Worm (Caenorhabditis elegans): ENCODE results near the gene clc-21.
"Not testable (repeated sequence)": the region's sequence is repeated elsewhere in the genome, so short reads cannot be mapped to it uniquely, and the experiment has no call there.

Gene clc-21

DNA sequence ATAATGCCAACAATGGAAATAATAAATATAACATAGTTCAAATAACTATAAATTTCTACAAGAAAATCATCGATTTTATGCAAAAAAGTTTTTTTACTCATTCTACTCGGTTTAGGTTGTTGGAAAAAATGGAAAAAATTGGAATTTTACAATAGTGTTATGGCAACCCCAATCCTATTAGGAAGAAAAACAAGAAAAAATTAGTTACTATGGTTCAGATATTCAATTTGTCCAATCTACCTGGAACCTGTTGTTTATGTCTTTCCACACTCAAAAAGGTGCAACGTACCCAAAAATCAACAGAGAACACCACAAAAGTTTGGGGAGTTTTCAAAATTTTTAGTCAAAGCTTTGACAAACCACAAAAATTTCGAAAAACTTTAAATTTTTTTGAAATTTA is 13.1 kb downstream of the clc-21 start, which contains the start of gene T27C5.10:
Gene T27C5.10 (minus strand): TSS at position 101 of the 400 bp plus-strand sequence.
- no peak for TF ChIP-seq ceh-36 (tag; optimal IDR thresholded peaks at IDR 0.05)
- no peak for TF ChIP-seq tra-4 (tag; optimal IDR thresholded peaks at IDR 0.05)
- no peak for TF ChIP-seq tbx-11 (GFP tag; IDR thresholded peaks at IDR 0.05)
- TF ChIP-seq flt-1 (GFP tag; IDR thresholded peaks at IDR 0.05): no peak
- no peak for TF ChIP-seq ceh-13 (GFP tag; optimal IDR thresholded peaks at IDR 0.05)
- no peak for TF ChIP-seq hmg-4 (GFP tag; optimal IDR thresholded peaks at IDR 0.05)
- no peak for TF ChIP-seq hmbx-1 (tag; optimal IDR thresholded peaks at IDR 0.05)
- no peak for TF ChIP-seq B0310.2 (tag; optimal IDR thresholded peaks at IDR 0.05)
- no peak for TF ChIP-seq sea-1 (GFP tag; conservative IDR thresholded peaks at IDR 0.05)
- no peak for TF ChIP-seq scrt-1 (GFP tag; IDR thresholded peaks at IDR 0.05)
- TF ChIP-seq ama-1 (optimal IDR thresholded peaks at IDR 0.05): no peak
- no peak for TF ChIP-seq F13C5.2 (tag; optimal IDR thresholded peaks at IDR 0.05)
- TF ChIP-seq tbx-37 (GFP tag; conservative IDR thresholded peaks at IDR 0.05): no peak
- no peak for TF ChIP-seq aly-1 (tag; optimal IDR thresholded peaks at IDR 0.05)
- TF ChIP-seq hnd-1 (tag; optimal IDR thresholded peaks at IDR 0.05): no peak

DNA sequence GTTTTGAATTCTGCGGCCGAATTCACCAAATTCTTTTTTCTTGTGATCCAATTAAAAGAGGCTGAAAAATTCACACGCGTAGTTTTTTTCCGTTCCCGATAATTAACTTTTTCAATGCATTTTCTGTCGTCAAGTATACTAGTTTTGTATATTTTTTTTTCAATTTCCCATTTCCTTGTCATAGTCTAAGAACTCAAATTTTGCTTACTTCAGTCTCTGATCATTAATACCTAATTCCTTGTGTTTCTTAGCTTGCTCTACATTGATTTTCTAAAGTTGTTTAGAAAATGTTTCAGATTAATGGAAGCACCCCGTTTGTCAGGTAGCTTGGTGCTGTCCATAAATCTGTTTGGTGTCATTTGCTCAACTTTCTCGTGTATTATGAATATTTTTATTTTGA is 14.0 kb downstream of the clc-21 start, which contains the start of gene srbc-27:
Gene srbc-27 (plus strand): TSS at position 301 of the 400 bp plus-strand sequence.
- no peak for TF ChIP-seq sea-1 (GFP tag; conservative IDR thresholded peaks at IDR 0.05)
- TF ChIP-seq tra-4 (tag; optimal IDR thresholded peaks at IDR 0.05): no peak
- no peak for TF ChIP-seq hnd-1 (tag; optimal IDR thresholded peaks at IDR 0.05)
- TF ChIP-seq aly-1 (tag; optimal IDR thresholded peaks at IDR 0.05): no peak
- no peak for TF ChIP-seq ama-1 (optimal IDR thresholded peaks at IDR 0.05)
- TF ChIP-seq tbx-11 (GFP tag; IDR thresholded peaks at IDR 0.05): no peak
- no peak for TF ChIP-seq hmbx-1 (tag; optimal IDR thresholded peaks at IDR 0.05)
- no peak for TF ChIP-seq B0310.2 (tag; optimal IDR thresholded peaks at IDR 0.05)
- TF ChIP-seq tbx-37 (GFP tag; conservative IDR thresholded peaks at IDR 0.05): no peak
- TF ChIP-seq ets-7 (tag; optimal IDR thresholded peaks at IDR 0.05): no peak
- TF ChIP-seq flt-1 (GFP tag; IDR thresholded peaks at IDR 0.05): no peak
- TF ChIP-seq ceh-13 (GFP tag; optimal IDR thresholded peaks at IDR 0.05): no peak
- no peak for TF ChIP-seq scrt-1 (GFP tag; IDR thresholded peaks at IDR 0.05)
- no peak for TF ChIP-seq ceh-36 (tag; optimal IDR thresholded peaks at IDR 0.05)
- TF ChIP-seq pes-1 (GFP tag; IDR thresholded peaks at IDR 0.05): no peak
- no peak for TF ChIP-seq F13C5.2 (tag; optimal IDR thresholded peaks at IDR 0.05)
- no peak for TF ChIP-seq hmg-4 (GFP tag; optimal IDR thresholded peaks at IDR 0.05)

DNA sequence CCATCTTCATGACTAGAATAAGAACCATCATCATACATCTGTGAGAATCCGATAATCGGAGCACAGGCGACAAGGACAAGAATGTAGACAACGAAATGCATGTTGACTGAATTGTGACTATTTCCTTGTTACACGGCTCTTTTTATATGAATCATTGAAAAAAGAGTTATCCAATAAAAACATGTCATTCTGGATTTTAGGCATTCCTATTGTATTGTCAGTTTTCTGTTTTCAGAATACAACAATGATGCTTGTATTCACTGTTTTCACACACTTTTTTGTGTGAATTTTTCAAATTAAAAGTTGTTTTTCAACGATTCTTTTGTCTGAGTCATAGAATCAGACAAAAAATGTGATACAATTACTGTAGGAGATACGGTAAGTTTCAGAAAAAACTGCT is 19.6 kb downstream of the clc-21 start, which contains the start of gene F20E11.18:
Gene F20E11.18 (minus strand): TSS at position 101 of the 400 bp plus-strand sequence.
- TF ChIP-seq F13C5.2 (tag; optimal IDR thresholded peaks at IDR 0.05) (no peak), tbx-37 (GFP tag; conservative IDR thresholded peaks at IDR 0.05) (no peak), aly-1 (tag; optimal IDR thresholded peaks at IDR 0.05) (no peak), hnd-1 (tag; optimal IDR thresholded peaks at IDR 0.05) (no peak), tra-4 (tag; optimal IDR thresholded peaks at IDR 0.05) (no peak), ets-7 (tag; optimal IDR thresholded peaks at IDR 0.05) (no peak), hmbx-1 (tag; optimal IDR thresholded peaks at IDR 0.05) (no peak), scrt-1 (GFP tag; IDR thresholded peaks at IDR 0.05) (no peak), tbx-11 (GFP tag; IDR thresholded peaks at IDR 0.05) (no peak)

DNA sequence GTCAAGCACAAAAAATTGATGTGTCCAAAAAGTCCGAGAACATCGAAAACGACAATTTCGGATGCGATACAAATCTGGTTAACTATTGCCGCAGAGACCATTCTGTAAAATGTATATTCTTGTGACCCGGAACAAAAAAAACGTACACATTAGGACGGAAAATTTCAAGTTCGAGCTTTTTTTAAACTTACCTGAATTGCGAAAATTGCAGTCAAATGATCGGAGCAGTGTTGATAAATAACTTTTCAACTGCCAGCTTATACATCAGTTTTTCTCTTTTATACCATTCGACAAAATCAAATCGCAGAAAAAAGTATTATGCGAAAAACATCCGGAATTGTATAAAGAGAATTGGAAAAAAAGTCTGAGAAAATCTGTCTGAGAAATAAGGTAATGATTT is 21.4 kb downstream of the clc-21 start, which contains the start of gene srsx-2:
Gene srsx-2 (minus strand): TSS at position 101 of the 400 bp plus-strand sequence.
- TF ChIP-seq scrt-1 (GFP tag; IDR thresholded peaks at IDR 0.05) (no peak), hmbx-1 (tag; optimal IDR thresholded peaks at IDR 0.05) (no peak), B0310.2 (tag; optimal IDR thresholded peaks at IDR 0.05) (no peak), ceh-13 (GFP tag; optimal IDR thresholded peaks at IDR 0.05) (no peak), hmg-4 (GFP tag; optimal IDR thresholded peaks at IDR 0.05) (no peak), sea-1 (GFP tag; conservative IDR thresholded peaks at IDR 0.05) (no peak), F13C5.2 (tag; optimal IDR thresholded peaks at IDR 0.05) (no peak), tbx-11 (GFP tag; IDR thresholded peaks at IDR 0.05) (no peak), aly-1 (tag; optimal IDR thresholded peaks at IDR 0.05) (no peak), ceh-36 (tag; optimal IDR thresholded peaks at IDR 0.05) (no peak), ama-1 (optimal IDR thresholded peaks at IDR 0.05) (no peak), tra-4 (tag; optimal IDR thresholded peaks at IDR 0.05) (no peak), flt-1 (GFP tag; IDR thresholded peaks at IDR 0.05) (no peak), hnd-1 (tag; optimal IDR thresholded peaks at IDR 0.05) (no peak), tbx-37 (GFP tag; conservative IDR thresholded peaks at IDR 0.05) (no peak), pes-1 (GFP tag; IDR thresholded peaks at IDR 0.05) (no peak), ets-7 (tag; optimal IDR thresholded peaks at IDR 0.05) (no peak)

DNA sequence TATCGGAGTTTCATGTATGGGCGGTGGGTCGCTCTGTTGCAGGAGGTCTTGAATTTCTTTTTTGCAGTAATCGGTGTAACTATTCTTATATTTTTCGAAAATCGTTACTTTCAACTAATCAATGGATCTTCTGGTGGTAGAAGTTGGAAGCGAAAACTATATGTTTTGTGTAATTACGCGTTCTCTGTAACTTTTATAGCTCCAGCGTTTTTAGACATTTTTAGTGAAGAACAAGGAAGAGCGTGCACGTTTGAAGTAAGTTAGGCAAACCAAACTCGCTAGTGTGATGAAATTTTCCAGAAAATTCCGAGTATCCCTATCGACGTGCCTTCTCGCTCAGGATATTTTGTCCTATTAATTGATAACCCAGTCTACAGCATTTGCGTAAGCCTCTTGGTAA is 22.5 kb downstream of the clc-21 start, which contains the start of gene srh-154:
Gene srh-154 (plus strand): TSS at position 301 of the 400 bp plus-strand sequence.
- TF ChIP-seq aly-1 (tag; optimal IDR thresholded peaks at IDR 0.05): no peak
- no peak for TF ChIP-seq ceh-36 (tag; optimal IDR thresholded peaks at IDR 0.05)
- no peak for TF ChIP-seq hmg-4 (GFP tag; optimal IDR thresholded peaks at IDR 0.05)
- TF ChIP-seq flt-1 (GFP tag; IDR thresholded peaks at IDR 0.05): no peak
- TF ChIP-seq hmbx-1 (tag; optimal IDR thresholded peaks at IDR 0.05): no peak
- TF ChIP-seq sea-1 (GFP tag; conservative IDR thresholded peaks at IDR 0.05): no peak
- TF ChIP-seq scrt-1 (GFP tag; IDR thresholded peaks at IDR 0.05): no peak
- TF ChIP-seq tra-4 (tag; optimal IDR thresholded peaks at IDR 0.05): no peak
- no peak for TF ChIP-seq ama-1 (optimal IDR thresholded peaks at IDR 0.05)

- no peak for TF ChIP-seq ceh-13 (GFP tag; optimal IDR thresholded peaks at IDR 0.05)
- TF ChIP-seq B0310.2 (tag; optimal IDR thresholded peaks at IDR 0.05): no peak
- TF ChIP-seq tbx-37 (GFP tag; conservative IDR thresholded peaks at IDR 0.05): no peak
- TF ChIP-seq scrt-1 (GFP tag; IDR thresholded peaks at IDR 0.05): no peak
- no peak for TF ChIP-seq tbx-11 (GFP tag; IDR thresholded peaks at IDR 0.05)
- TF ChIP-seq ets-7 (tag; optimal IDR thresholded peaks at IDR 0.05): no peak
- TF ChIP-seq flt-1 (GFP tag; IDR thresholded peaks at IDR 0.05): no peak
- no peak for TF ChIP-seq pes-1 (GFP tag; IDR thresholded peaks at IDR 0.05)
- TF ChIP-seq F13C5.2 (tag; optimal IDR thresholded peaks at IDR 0.05): no peak
Observed at ce11 chrV:17449836-17450235, 32.9 kb downstream of the clc-21 start.

- not testable (repeated sequence) for TF ChIP-seq aly-1 (tag; optimal IDR thresholded peaks at IDR 0.05); tbx-37 (GFP tag; conservative IDR thresholded peaks at IDR 0.05); flt-1 (GFP tag; IDR thresholded peaks at IDR 0.05)
Observed at ce11 chrV:17456197-17456596, 39.3 kb downstream of the clc-21 start, which contains the start of gene srh-203. srh-203 (minus strand) TSS chrV:17456297.

Data from whole organism, early embryonic.